Worm (Caenorhabditis elegans) whole organism, mixed stage, embryonic: ENCODE data around the gene bec-1.

Experiments used
- blmp-1 ChIP-seq: fragments of 150-350 bp; optimal IDR thresholded peaks from 2 replicates; lab custom pipeline; 2014; ENCODE audit warnings: missing biosample characterization, missing genetic modification characterization
- lin-13 ChIP-seq: fragments of 150-350 bp; optimal IDR thresholded peaks from 2 replicates; lab custom pipeline; 2014; ENCODE audit warnings: missing biosample characterization, missing genetic modification characterization
- nhr-12 ChIP-seq: fragments of 150-350 bp; optimal IDR thresholded peaks from 2 replicates; lab custom pipeline; 2014; ENCODE audit warnings: missing biosample characterization, missing genetic modification characterization
- nhr-28 ChIP-seq: fragments of 150-350 bp; optimal IDR thresholded peaks from 2 replicates; lab custom pipeline; 2014; ENCODE audit warnings: missing biosample characterization, missing genetic modification characterization
- nhr-76 ChIP-seq: sonication (generic microtip); optimal IDR thresholded peaks from 2 replicates; lab custom pipeline; 2017; ENCODE audit warnings: missing biosample characterization, missing genetic modification characterization
- pha-4 ChIP-seq: fragments of 150-350 bp; optimal IDR thresholded peaks from 2 replicates; lab custom pipeline; 2018; ENCODE audit warnings: missing biosample characterization, missing genetic modification reagents, missing genetic modification characterization
- sptf-1 ChIP-seq: sonication (generic microtip); optimal IDR thresholded peaks from 2 replicates; lab custom pipeline; 2017; ENCODE audit warnings: mild to moderate bottlenecking, missing genetic modification characterization, moderate library complexity, missing compliant biosample characterization
- unc-62 ChIP-seq: fragments of 150-350 bp; optimal IDR thresholded peaks from 2 replicates; lab custom pipeline; 2014; ENCODE audit warnings: missing biosample characterization, missing genetic modification reagents, missing genetic modification characterization
- ztf-11 ChIP-seq: fragments of 150-350 bp; optimal IDR thresholded peaks from 2 replicates; lab custom pipeline; 2014; ENCODE audit warnings: missing biosample characterization, missing genetic modification characterization

ce11 chrIV:5623718-5624117 is 40.5 kb downstream of the bec-1 start, which contains the start of gene srsx-15:
- TF ChIP-seq sptf-1 (tag; lab: Kevin White, UChicago): no peak
- TF ChIP-seq unc-62 (GFP tag; lab: Kevin White, UChicago): no peak
- no peak for TF ChIP-seq nhr-12 (tag; lab: Kevin White, UChicago)
- no peak for TF ChIP-seq blmp-1
- no peak for TF ChIP-seq nhr-28 (tag; lab: Kevin White, UChicago)
- TF ChIP-seq lin-13 (tag; lab: Kevin White, UChicago): no peak
- TF ChIP-seq ztf-11 (tag; lab: Kevin White, UChicago): no peak
- TF ChIP-seq nhr-76 (tag; lab: Kevin White, UChicago): no peak
- no peak for TF ChIP-seq pha-4 (tag; lab: Kevin White, UChicago)
